Fruit fly (Drosophila melanogaster) whole organism, embryonic: ENCODE measurements around the gene CG3078.

Source experiments
- Aef1 ChIP-seq: fragments of 200-800 bp; sonication (Bioruptor generic); IDR thresholded peaks from 3 replicates; pipeline ENCODE4 v1.3.6; 2022; ENCODE audit warnings: missing biosample characterization, missing genetic modification characterization
- Awh ChIP-seq: fragments of 200-800 bp; sonication (Bioruptor generic); IDR thresholded peaks from 2 replicates; pipeline ENCODE4, ENCODE4 v1.3.6; 2022; ENCODE audit warnings: missing biosample characterization, missing genetic modification characterization
- CG10274 ChIP-seq: fragments of 200-800 bp; sonication (Bioruptor generic); optimal IDR thresholded peaks from 3 replicates; lab custom pipeline; 2017; ENCODE audit warnings: missing biosample characterization, mild to moderate bottlenecking, missing genetic modification characterization
- CG11398 ChIP-seq: fragments of 200-800 bp; sonication (Bioruptor generic); optimal IDR thresholded peaks from 2 replicates; lab custom pipeline; 2016; ENCODE audit warnings: missing biosample characterization, missing genetic modification characterization
- CG11695 ChIP-seq: fragments of 200-800 bp; sonication (Bioruptor generic); IDR thresholded peaks from 3 replicates; pipeline ENCODE4 v1.3.6; 2022; ENCODE audit warnings: missing biosample characterization, missing genetic modification characterization
- CG12942 ChIP-seq: fragments of 200-800 bp; sonication (Bioruptor generic); optimal IDR thresholded peaks from 3 replicates; lab custom pipeline; 2016; ENCODE audit warnings: missing biosample characterization, missing genetic modification characterization
- CG13424 ChIP-seq: fragments of 200-800 bp; sonication (Bioruptor generic); optimal IDR thresholded peaks from 2 replicates; lab custom pipeline; 2019; ENCODE audit warnings: missing biosample characterization, mild to moderate bottlenecking, missing genetic modification characterization, moderate library complexity
- CG14014 ChIP-seq: fragments of 200-800 bp; sonication (Bioruptor generic); IDR thresholded peaks from 2 replicates; pipeline ENCODE4 v1.3.6; 2022; ENCODE audit warnings: missing biosample characterization, missing genetic modification characterization
- CG14667 ChIP-seq: fragments of 200-800 bp; sonication (Bioruptor generic); IDR thresholded peaks from 2 replicates; pipeline ENCODE4 v1.3.6; 2022; ENCODE audit warnings: missing biosample characterization, missing genetic modification characterization
- CG1603 ChIP-seq: fragments of 200-800 bp; sonication (Bioruptor generic); optimal IDR thresholded peaks from 2 replicates; lab custom pipeline; 2019; ENCODE audit warnings: missing biosample characterization, mild to moderate bottlenecking, missing genetic modification characterization, moderate library complexity
- CG17568 ChIP-seq: fragments of 200-800 bp; sonication (Bioruptor generic); optimal IDR thresholded peaks from 2 replicates; lab custom pipeline; 2018; ENCODE audit warnings: missing biosample characterization, mild to moderate bottlenecking, missing genetic modification characterization, moderate library complexity
- CG17612 ChIP-seq: fragments of 200-800 bp; sonication (Bioruptor generic); IDR thresholded peaks from 2 replicates; pipeline ENCODE4 v1.3.6; 2022; ENCODE audit warnings: missing biosample characterization, missing genetic modification characterization
- CG2116 ChIP-seq: fragments of 200-800 bp; sonication (Bioruptor generic); optimal IDR thresholded peaks from 3 replicates; lab custom pipeline; 2018; ENCODE audit warnings: missing biosample characterization, mild to moderate bottlenecking, missing genetic modification characterization
- CG2712 ChIP-seq: fragments of 200-800 bp; optimal IDR thresholded peaks from 3 replicates; lab custom pipeline; 2019; ENCODE audit warnings: missing biosample characterization, mild to moderate bottlenecking, missing genetic modification characterization, moderate library complexity
- CG42726 ChIP-seq: fragments of 200-800 bp; sonication (Bioruptor generic); IDR thresholded peaks from 2 replicates; pipeline ENCODE4 v1.3.6; 2022; ENCODE audit warnings: missing biosample characterization, missing genetic modification characterization; ENCODE audit not compliant: partially characterized antibody
- CG8478 ChIP-seq: fragments of >200 bp; optimal IDR thresholded peaks from 2 replicates; lab custom pipeline; 2018
- CG8924 ChIP-seq: fragments of 200-800 bp; optimal IDR thresholded peaks from 3 replicates; lab custom pipeline; 2019; ENCODE audit warnings: missing biosample characterization, mild to moderate bottlenecking, missing genetic modification characterization, moderate library complexity
- CG9727 ChIP-seq: fragments of 200-800 bp; sonication (Bioruptor generic); optimal IDR thresholded peaks from 3 replicates; lab custom pipeline; 2017; ENCODE audit warnings: missing biosample characterization, mild to moderate bottlenecking, missing genetic modification characterization
- CG9797 ChIP-seq: fragments of 200-800 bp; sonication (Bioruptor generic); optimal IDR thresholded peaks from 3 replicates; lab custom pipeline; 2018; ENCODE audit warnings: missing biosample characterization, mild to moderate bottlenecking, missing genetic modification characterization
- D19B ChIP-seq: fragments of 200-800 bp; sonication (Bioruptor generic); optimal IDR thresholded peaks from 2 replicates; lab custom pipeline; 2017; ENCODE audit warnings: missing biosample characterization, mild to moderate bottlenecking, missing genetic modification characterization
- Dbx ChIP-seq: fragments of 200-800 bp; sonication (Bioruptor generic); IDR thresholded peaks from 3 replicates; pipeline ENCODE4 v1.3.6; 2022; ENCODE audit warnings: missing biosample characterization, missing genetic modification characterization
- Doc2 ChIP-seq: fragments of 200-800 bp; sonication (Bioruptor generic); IDR thresholded peaks from 2 replicates; pipeline ENCODE4 v1.3.6; 2022; ENCODE audit warnings: missing biosample characterization, missing genetic modification characterization
- GATAe ChIP-seq: fragments of 200-800 bp; sonication (Bioruptor generic); conservative IDR thresholded peaks from 2 replicates; pipeline ENCODE4 v1.3.6; 2022; ENCODE audit warnings: missing biosample characterization, missing genetic modification characterization
- HLH54F ChIP-seq: fragments of 200-800 bp; sonication (Bioruptor generic); optimal IDR thresholded peaks from 3 replicates; lab custom pipeline; 2016; ENCODE audit warnings: missing biosample characterization, missing genetic modification characterization
- Hr3 ChIP-seq: fragments of 200-800 bp; sonication (Bioruptor generic); optimal IDR thresholded peaks from 3 replicates; lab custom pipeline; 2016; ENCODE audit warnings: missing biosample characterization, missing genetic modification characterization
- Hr51 ChIP-seq, 2 experiments: fragments of 200-800 bp; sonication (Bioruptor generic); optimal IDR thresholded peaks; 2 replicates in 1 of 2; 3 replicates in 1 of 2; lab custom pipeline; 2016 to 2018; ENCODE audit warnings: missing biosample characterization in 2 of 2, missing genetic modification characterization in 2 of 2, mild to moderate bottlenecking in 1 of 2, moderate library complexity in 1 of 2
- Jarid2 ChIP-seq: fragments of 200-800 bp; sonication (Bioruptor generic); optimal IDR thresholded peaks from 3 replicates; lab custom pipeline; 2017; ENCODE audit warnings: mild to moderate bottlenecking, missing biosample characterization, missing genetic modification reagents, missing genetic modification characterization
- MESR4 ChIP-seq: fragments of 200-800 bp; sonication (Bioruptor generic); optimal IDR thresholded peaks from 2 replicates; lab custom pipeline; 2018; ENCODE audit warnings: missing biosample characterization, mild to moderate bottlenecking, missing genetic modification characterization, moderate library complexity
- Max ChIP-seq: fragments of 200-800 bp; sonication (Bioruptor generic); optimal IDR thresholded peaks from 2 replicates; lab custom pipeline; 2016; ENCODE audit warnings: missing biosample characterization, mild to moderate bottlenecking, missing genetic modification characterization
- Myb ChIP-seq: fragments of 200-800 bp; sonication (Bioruptor generic); optimal IDR thresholded peaks from 2 replicates; lab custom pipeline; 2016; ENCODE audit warnings: missing biosample characterization, missing genetic modification characterization
- Neu2 ChIP-seq: fragments of 200-800 bp; sonication (Bioruptor generic); optimal IDR thresholded peaks from 3 replicates; lab custom pipeline; 2016; ENCODE audit warnings: missing biosample characterization, missing genetic modification characterization, borderline replicate concordance
- Oaz ChIP-seq: fragments of 200-800 bp; sonication (Bioruptor generic); IDR thresholded peaks from 2 replicates; pipeline ENCODE4 v1.3.6; 2022; ENCODE audit warnings: missing biosample characterization, missing genetic modification characterization
- Sox102F ChIP-seq: fragments of 200-800 bp; sonication (Bioruptor generic); optimal IDR thresholded peaks from 2 replicates; lab custom pipeline; 2018; ENCODE audit warnings: missing biosample characterization, mild to moderate bottlenecking, missing genetic modification characterization, moderate library complexity
- Taf1 ChIP-seq: fragments of 200-800 bp; sonication (Bioruptor generic); IDR thresholded peaks from 2 replicates; pipeline ENCODE4 v1.3.6; 2022; ENCODE audit warnings: missing biosample characterization, missing genetic modification characterization
- Vsx1 ChIP-seq: fragments of 200-800 bp; sonication (Bioruptor generic); optimal IDR thresholded peaks from 2 replicates; lab custom pipeline; 2017; ENCODE audit warnings: missing biosample characterization, mild to moderate bottlenecking, missing genetic modification characterization, missing genetic modification reagents
- chif ChIP-seq, 2 experiments: fragments of 200-800 bp; sonication (Bioruptor generic); optimal IDR thresholded peaks; 3 replicates each; lab custom pipeline; 2016; ENCODE audit warnings: missing biosample characterization in 2 of 2, missing genetic modification characterization in 2 of 2
- croc ChIP-seq: fragments of 200-800 bp; sonication (Bioruptor generic); conservative IDR thresholded peaks from 3 replicates; pipeline ENCODE4 v1.3.6; 2022; ENCODE audit warnings: missing biosample characterization, missing genetic modification characterization
- cwo ChIP-seq: fragments of 200-800 bp; sonication (Bioruptor generic); optimal IDR thresholded peaks from 3 replicates; lab custom pipeline; 2017; ENCODE audit warnings: missing biosample characterization, missing genetic modification characterization, mild to moderate bottlenecking, moderate library complexity, missing genetic modification reagents
- danr ChIP-seq: fragments of 200-800 bp; sonication (Bioruptor generic); IDR thresholded peaks from 2 replicates; pipeline ENCODE4 v1.3.6; 2022; ENCODE audit warnings: missing biosample characterization, missing genetic modification characterization
- dmrt99B ChIP-seq: fragments of 200-800 bp; sonication (Bioruptor generic); optimal IDR thresholded peaks from 2 replicates; lab custom pipeline; 2018; ENCODE audit warnings: missing biosample characterization, mild to moderate bottlenecking, missing genetic modification characterization, moderate library complexity
- fd3F ChIP-seq: fragments of 200-800 bp; sonication (Bioruptor generic); optimal IDR thresholded peaks from 2 replicates; lab custom pipeline; 2018; ENCODE audit warnings: missing biosample characterization, mild to moderate bottlenecking, missing genetic modification characterization, moderate library complexity
- fd96Cb ChIP-seq: fragments of 200-800 bp; sonication (Bioruptor generic); optimal IDR thresholded peaks from 2 replicates; lab custom pipeline; 2018; ENCODE audit warnings: missing biosample characterization, mild to moderate bottlenecking, missing genetic modification characterization, moderate library complexity
- gce ChIP-seq: fragments of 200-800 bp; sonication (Bioruptor generic); IDR thresholded peaks from 3 replicates; pipeline ENCODE4 v1.3.6; 2022; ENCODE audit warnings: missing biosample characterization, missing genetic modification characterization
- gsb ChIP-seq: fragments of 200-800 bp; sonication (Bioruptor generic); IDR thresholded peaks from 2 replicates; pipeline ENCODE4 v1.3.6; 2022; ENCODE audit warnings: missing biosample characterization, missing genetic modification characterization
- gsb-n ChIP-seq: fragments of 200-800 bp; sonication (Bioruptor generic); optimal IDR thresholded peaks from 3 replicates; lab custom pipeline; 2018; ENCODE audit warnings: missing biosample characterization, mild to moderate bottlenecking, missing genetic modification characterization
- ind ChIP-seq: fragments of 200-800 bp; sonication (Bioruptor generic); optimal IDR thresholded peaks from 3 replicates; lab custom pipeline; 2016; ENCODE audit warnings: missing biosample characterization, missing genetic modification characterization
- scrt ChIP-seq: fragments of 200-800 bp; sonication (Bioruptor generic); optimal IDR thresholded peaks from 2 replicates; lab custom pipeline; 2018; ENCODE audit warnings: missing biosample characterization, mild to moderate bottlenecking, missing genetic modification characterization, moderate library complexity
- trem ChIP-seq: fragments of 200-800 bp; optimal IDR thresholded peaks from 3 replicates; lab custom pipeline; 2019; ENCODE audit warnings: missing biosample characterization, mild to moderate bottlenecking, missing genetic modification characterization, moderate library complexity
- ttk ChIP-seq: fragments of 200-800 bp; sonication (Bioruptor generic); IDR thresholded peaks from 2 replicates; pipeline ENCODE4 v2.1.2; 2022; ENCODE audit warnings: missing biosample characterization, missing genetic modification characterization
- tx ChIP-seq: fragments of 200-800 bp; sonication (Bioruptor generic); optimal IDR thresholded peaks from 2 replicates; lab custom pipeline; 2016; ENCODE audit warnings: missing biosample characterization, missing genetic modification characterization
- unpg ChIP-seq: fragments of 200-800 bp; sonication (Bioruptor generic); optimal IDR thresholded peaks from 3 replicates; lab custom pipeline; 2018; ENCODE audit warnings: missing biosample characterization, mild to moderate bottlenecking, missing genetic modification characterization, moderate library complexity

CG3078 gene

DNA sequence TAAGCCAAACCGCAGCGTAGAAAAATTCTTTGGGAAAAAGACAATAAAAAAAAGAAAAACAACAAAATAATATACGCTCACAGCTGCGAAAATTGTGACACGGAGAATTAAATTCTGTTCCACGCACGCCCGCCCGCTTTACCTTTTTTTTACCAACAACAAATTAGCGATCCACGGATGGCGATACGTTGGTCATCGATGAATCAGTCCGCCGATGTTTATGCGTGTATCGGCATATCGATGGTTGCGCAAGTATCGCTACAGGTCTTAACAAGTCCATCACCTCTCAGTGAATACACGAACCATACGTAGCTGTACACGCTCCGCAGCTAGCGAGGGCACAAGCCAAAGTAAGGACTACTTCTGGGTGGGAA is 10.9 kb upstream of the CG3078 start, which contains the start of gene CG2924 (continued):
- TF ChIP-seq CG42726 (peak; percentile 100), CG11695 (GFP tag; lab: Robert Waterston, UW) (no peak), CG9797 (peak; percentile 77), ttk (peak; percentile 32; the same call in 1 of the 2 replicates), CG14667 (GFP tag; lab: Robert Waterston, UW) (no peak), Aef1 (GFP tag; lab: Robert Waterston, UW) (peak; percentile 88), gce (GFP tag; lab: Robert Waterston, UW) (no peak), Neu2 (peak; percentile 17), Vsx1 (GFP tag; lab: Kevin White, UChicago) (no peak), CG14014 (GFP tag; lab: Robert Waterston, UW) (0 out of 2 replicates have a peak, but pooled peaks have one; percentile 43), Hr51 (GFP tag; optimal IDR thresholded peaks at IDR 0.05; lab: Kevin White, UChicago) (peak; percentile 2 to 63), CG9727 (GFP tag; lab: Kevin White, UChicago) (no peak), Doc2 (no peak), CG8478 (no peak), dmrt99B (no peak), gsb-n (peak; percentile 51), ind (GFP tag; lab: Kevin White, UChicago) (peak; percentile 59), CG10274 (no peak), CG8924 (tag; lab: Kevin White, UChicago) (peak; percentile 64), chif (GFP tag; optimal IDR thresholded peaks at IDR 0.05; lab: Kevin White, UChicago) (peak in 1 of 2 experiments; percentile 48), danr (GFP tag; lab: Robert Waterston, UW) (no peak), CG17612 (GFP tag; lab: Robert Waterston, UW) (peak; percentile 38; the same call in 1 of the 2 replicates), Sox102F (GFP tag; lab: Kevin White, UChicago) (no peak), MESR4 (GFP tag; lab: Kevin White, UChicago) (peak; percentile 62), Oaz (no peak), Myb (peak; percentile 70), Dbx (peak; percentile 91), CG11398 (GFP tag; lab: Kevin White, UChicago) (no peak), D19B (GFP tag; lab: Kevin White, UChicago) (no peak), scrt (no peak), CG17568 (GFP tag; lab: Kevin White, UChicago) (no peak), unpg (GFP tag; lab: Kevin White, UChicago) (no peak), Taf1 (GFP tag; lab: Robert Waterston, UW) (no peak), Jarid2 (GFP tag; lab: Kevin White, UChicago) (peak; percentile 13), gsb (GFP tag; lab: Robert Waterston, UW) (no peak), HLH54F (peak; percentile 78), fd96Cb (tag; lab: Kevin White, UChicago) (no peak), CG13424 (tag; lab: Kevin White, UChicago) (peak; percentile 41), trem (peak; percentile 88), cwo (GFP tag; lab: Kevin White, UChicago) (peak; percentile 18), fd3F (GFP tag; lab: Kevin White, UChicago) (no peak), CG2116 (GFP tag; lab: Kevin White, UChicago) (peak; percentile 87), CG2712 (peak; percentile 53), Max (peak; percentile 51), tx (GFP tag; lab: Kevin White, UChicago) (peak; percentile 28), CG1603 (tag; lab: Kevin White, UChicago) (peak; percentile 93), CG12942 (GFP tag; lab: Kevin White, UChicago) (peak; percentile 29), Hr3 (peak; percentile 44), croc (no peak), GATAe (GFP tag; lab: Robert Waterston, UW) (no peak), Awh (GFP tag; lab: Robert Waterston, UW) (no peak)
